Worm (Caenorhabditis elegans) whole organism, L4 larva: ENCODE measurements around the gene C48D1.5.

Experiments
- mxl-2 ChIP-seq: fragments of 200-800 bp; sonication (Bioruptor generic); conservative IDR thresholded peaks from 2 replicates; pipeline ENCODE4 v1.3.6; 2022; ENCODE audit warnings: missing genetic modification reagents, missing genetic modification characterization, missing compliant biosample characterization
- pha-4 ChIP-seq, 2 experiments: fragments of 150-350 bp in 1 of 2; fragments of 200-800 bp in 1 of 2; sonication (Bioruptor generic) in 1 of 2; IDR thresholded peaks in 1 of 2; optimal IDR thresholded peaks in 1 of 2; 2 replicates each; pipeline versions ENCODE4 v1.3.6 to Lab custom; 2014 to 2022; ENCODE audit warnings: missing genetic modification characterization in 2 of 2, missing genetic modification reagents in 2 of 2, missing biosample characterization in 1 of 2, missing compliant biosample characterization in 1 of 2

DNA sequence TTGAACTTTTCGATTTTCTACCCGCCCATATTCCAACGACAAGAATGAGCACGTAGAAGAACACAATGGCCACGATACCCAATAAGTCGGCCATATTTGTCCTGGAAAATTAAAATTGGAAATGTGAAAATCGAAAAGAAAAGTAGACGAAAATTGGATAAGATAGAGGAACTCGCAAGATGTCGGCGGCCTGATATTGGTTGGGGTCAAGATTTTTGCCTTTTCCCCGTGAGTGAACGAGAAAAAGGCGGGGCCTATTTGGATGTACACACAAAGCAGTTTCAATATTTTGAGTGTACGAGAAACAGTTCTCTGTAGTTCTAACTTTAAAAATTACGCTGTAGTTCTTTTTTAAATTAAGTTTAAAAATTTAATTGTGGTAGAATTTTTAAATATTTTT is 7.3 kb upstream of the C48D1.5 start, which contains the start of gene cho-1:
- no peak for TF ChIP-seq mxl-2 (GFP tag; lab: Robert Waterston, UW)
- no peak for TF ChIP-seq pha-4 (GFP tag; IDR thresholded peaks at IDR 0.05; lab: Robert Waterston, UW)
- no peak for TF ChIP-seq pha-4 (tag; optimal IDR thresholded peaks at IDR 0.05; lab: Kevin White, UChicago)
